Fruit fly (Drosophila melanogaster) whole organism, prepupa: ENCODE measurements around the gene Vps26.
A peak's percentile ranks its signal among the peaks of the same experiment; 100 is the strongest.

Experiments
- CG16779 ChIP-seq: fragments of 200-800 bp; sonication (Bioruptor generic); optimal IDR thresholded peaks from 3 replicates; lab custom pipeline; 2017; ENCODE audit warnings: missing biosample characterization, mild to moderate bottlenecking, missing genetic modification characterization
- CG6276 ChIP-seq: fragments of 200-800 bp; sonication (Bioruptor generic); optimal IDR thresholded peaks from 2 replicates; lab custom pipeline; 2017; ENCODE audit warnings: missing biosample characterization, mild to moderate bottlenecking, missing genetic modification characterization
- CG8119 ChIP-seq: fragments of 200-800 bp; sonication (Bioruptor generic); IDR thresholded peaks from 3 replicates; pipeline ENCODE4 v1.3.6; 2022; ENCODE audit warnings: missing biosample characterization, missing genetic modification characterization
- Ets21C ChIP-seq: fragments of 200-800 bp; sonication (Bioruptor generic); optimal IDR thresholded peaks from 3 replicates; lab custom pipeline; 2016; ENCODE audit warnings: missing biosample characterization, missing genetic modification characterization
- Hr39 ChIP-seq: fragments of 200-800 bp; sonication (Bioruptor generic); optimal IDR thresholded peaks from 2 replicates; lab custom pipeline; 2016; ENCODE audit warnings: missing biosample characterization, missing genetic modification characterization
- esn ChIP-seq: fragments of 200-800 bp; sonication (Bioruptor generic); optimal IDR thresholded peaks from 2 replicates; lab custom pipeline; 2016; ENCODE audit warnings: missing biosample characterization, mild to moderate bottlenecking, missing genetic modification characterization, moderate library complexity

- TF ChIP-seq CG8119 (peak; percentile 47; the same call in 2 of the 3 replicates), CG6276 (GFP tag; lab: Kevin White, UChicago) (peak; percentile 45), Ets21C (GFP tag; lab: Kevin White, UChicago) (no peak), Hr39 (peak; percentile 31), CG16779 (tag; lab: Kevin White, UChicago) (peak; percentile 24), esn (peak; percentile 58)
Measured at dm6 chrX:1907727-1908264, 34.1 kb downstream of the Vps26 start, which contains the start of gene mip130.
